Worm (Caenorhabditis elegans) whole organism, L4 larva: ENCODE results near the gene Y71H2B.8.

ENCODE experiments used
- dpl-1 ChIP-seq: fragments of 150-350 bp; optimal IDR thresholded peaks from 2 replicates; lab custom pipeline; 2014; ENCODE audit warnings: missing biosample characterization, missing genetic modification reagents, missing genetic modification characterization
- lir-3 ChIP-seq: sonication (generic microtip); optimal IDR thresholded peaks from 2 replicates; lab custom pipeline; 2016; ENCODE audit warnings: mild to moderate bottlenecking, missing genetic modification characterization, missing compliant biosample characterization

ce11 chrIII:2577982-2578381, 1.1 kb upstream of the Y71H2B.8 start:
- TF ChIP-seq lir-3 (tag; lab: Kevin White, UChicago), result no peak
- no peak for TF ChIP-seq dpl-1
